Worm (Caenorhabditis elegans) whole organism, L2 larva: ENCODE data around the gene valv-1.

Experiments used
- alr-1 ChIP-seq: fragments of 150-350 bp; optimal IDR thresholded peaks from 2 replicates; lab custom pipeline; 2014; ENCODE audit warnings: missing biosample characterization, missing genetic modification characterization
- aly-2 ChIP-seq: fragments of 150-350 bp; optimal IDR thresholded peaks from 2 replicates; lab custom pipeline; 2014; ENCODE audit warnings: missing biosample characterization, missing genetic modification characterization
- ama-1 ChIP-seq: fragments of 150-350 bp; optimal IDR thresholded peaks from 2 replicates; lab custom pipeline; 2018; ENCODE audit warnings: inconsistent platforms
- egl-27 ChIP-seq: sonication (generic microtip); optimal IDR thresholded peaks from 3 replicates; lab custom pipeline; 2017; ENCODE audit warnings: missing biosample characterization, missing genetic modification reagents, missing genetic modification characterization
- mab-5 ChIP-seq: fragments of 150-350 bp; optimal IDR thresholded peaks from 2 replicates; lab custom pipeline; 2014; ENCODE audit warnings: missing biosample characterization, missing genetic modification characterization
- nhr-10 ChIP-seq: sonication (generic microtip); optimal IDR thresholded peaks from 2 replicates; lab custom pipeline; 2017; ENCODE audit warnings: missing biosample characterization, missing genetic modification characterization
- nhr-11 ChIP-seq: fragments of 150-350 bp; optimal IDR thresholded peaks from 2 replicates; lab custom pipeline; 2014; ENCODE audit warnings: missing biosample characterization, missing genetic modification characterization
- nhr-12 ChIP-seq: fragments of 150-350 bp; optimal IDR thresholded peaks from 2 replicates; lab custom pipeline; 2014; ENCODE audit warnings: missing biosample characterization, missing genetic modification characterization
- nhr-6 ChIP-seq: fragments of 150-350 bp; optimal IDR thresholded peaks from 2 replicates; lab custom pipeline; 2014; ENCODE audit warnings: missing biosample characterization, missing genetic modification characterization
- sma-3 ChIP-seq: sonication (generic microtip); optimal IDR thresholded peaks from 2 replicates; lab custom pipeline; 2016; ENCODE audit warnings: missing genetic modification reagents, missing genetic modification characterization, missing compliant biosample characterization
- unc-62 ChIP-seq: fragments of 150-350 bp; optimal IDR thresholded peaks from 2 replicates; lab custom pipeline; 2014; ENCODE audit warnings: missing biosample characterization, missing genetic modification reagents, missing genetic modification characterization
- ztf-11 ChIP-seq: sonication (generic microtip); optimal IDR thresholded peaks from 2 replicates; lab custom pipeline; 2017; ENCODE audit warnings: missing biosample characterization, missing genetic modification characterization
- ztf-4 ChIP-seq: fragments of 150-350 bp; optimal IDR thresholded peaks from 2 replicates; lab custom pipeline; 2014; ENCODE audit warnings: missing biosample characterization, missing genetic modification characterization

DNA sequence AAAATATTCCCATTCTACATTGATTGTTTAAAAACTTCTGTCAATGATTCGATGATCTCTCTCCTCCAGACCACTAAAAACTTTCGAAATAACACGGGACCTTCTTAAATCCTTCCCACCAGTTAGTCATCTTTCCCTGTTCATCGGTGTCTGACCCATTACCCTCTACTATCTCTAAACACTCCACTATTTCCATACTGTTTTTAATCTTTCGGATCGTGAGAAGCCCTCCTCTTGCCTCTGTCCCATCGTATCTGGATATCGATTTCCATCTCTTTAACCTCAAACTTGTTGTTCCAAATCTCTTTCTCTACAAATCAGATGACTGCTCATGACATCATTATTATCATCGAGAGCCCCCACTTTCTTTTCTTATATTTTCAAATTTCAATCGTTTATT is 16.8 kb downstream of the valv-1 start:
- no peak for TF ChIP-seq nhr-6 (tag; lab: Kevin White, UChicago)
- no peak for TF ChIP-seq ztf-4 (tag; lab: Kevin White, UChicago)
- no peak for TF ChIP-seq unc-62
- no peak for TF ChIP-seq nhr-12 (tag; lab: Kevin White, UChicago)
- no peak for TF ChIP-seq egl-27
- no peak for TF ChIP-seq nhr-10
- TF ChIP-seq aly-2 (tag; lab: Kevin White, UChicago) = no peak
- TF ChIP-seq sma-3 (GFP tag; lab: Kevin White, UChicago) = no peak
- TF ChIP-seq ztf-11 (tag; lab: Kevin White, UChicago) = no peak
- no peak for TF ChIP-seq mab-5 (tag; lab: Kevin White, UChicago)
- TF ChIP-seq alr-1 (tag; lab: Kevin White, UChicago) = no peak
- no peak for TF ChIP-seq ama-1 (lab: Kevin White, UChicago)
- no peak for TF ChIP-seq nhr-11
